Fruit fly (Drosophila melanogaster): Measurements from ENCODE around the gene Sk2.

Gene Sk2

dm6 chr3L:3081146-3081872 is 34.4 kb downstream of the Sk2 start:
- TF ChIP-seq insv (optimal IDR thresholded peaks at IDR 0.05): no peak
- TF ChIP-seq h (optimal IDR thresholded peaks at IDR 0.05): no peak
- no peak for TF ChIP-seq psq (optimal IDR thresholded peaks at IDR 0.05)
- TF ChIP-seq ttk (optimal IDR thresholded peaks at IDR 0.05): no peak
- no peak for TF ChIP-seq Myc (optimal IDR thresholded peaks at IDR 0.05)
- no peak for TF ChIP-seq Sin3A (optimal IDR thresholded peaks at IDR 0.05)

- no peak for TF ChIP-seq h (optimal IDR thresholded peaks at IDR 0.05)
- TF ChIP-seq Myc (optimal IDR thresholded peaks at IDR 0.05): no peak
- TF ChIP-seq Sin3A (optimal IDR thresholded peaks at IDR 0.05): no peak
- TF ChIP-seq psq (optimal IDR thresholded peaks at IDR 0.05): no peak
- no peak for TF ChIP-seq ttk (optimal IDR thresholded peaks at IDR 0.05)
- no peak for TF ChIP-seq insv (optimal IDR thresholded peaks at IDR 0.05)
Observed at dm6 chr3L:3081966-3082516, 35.2 kb downstream of the Sk2 start.

DNA sequence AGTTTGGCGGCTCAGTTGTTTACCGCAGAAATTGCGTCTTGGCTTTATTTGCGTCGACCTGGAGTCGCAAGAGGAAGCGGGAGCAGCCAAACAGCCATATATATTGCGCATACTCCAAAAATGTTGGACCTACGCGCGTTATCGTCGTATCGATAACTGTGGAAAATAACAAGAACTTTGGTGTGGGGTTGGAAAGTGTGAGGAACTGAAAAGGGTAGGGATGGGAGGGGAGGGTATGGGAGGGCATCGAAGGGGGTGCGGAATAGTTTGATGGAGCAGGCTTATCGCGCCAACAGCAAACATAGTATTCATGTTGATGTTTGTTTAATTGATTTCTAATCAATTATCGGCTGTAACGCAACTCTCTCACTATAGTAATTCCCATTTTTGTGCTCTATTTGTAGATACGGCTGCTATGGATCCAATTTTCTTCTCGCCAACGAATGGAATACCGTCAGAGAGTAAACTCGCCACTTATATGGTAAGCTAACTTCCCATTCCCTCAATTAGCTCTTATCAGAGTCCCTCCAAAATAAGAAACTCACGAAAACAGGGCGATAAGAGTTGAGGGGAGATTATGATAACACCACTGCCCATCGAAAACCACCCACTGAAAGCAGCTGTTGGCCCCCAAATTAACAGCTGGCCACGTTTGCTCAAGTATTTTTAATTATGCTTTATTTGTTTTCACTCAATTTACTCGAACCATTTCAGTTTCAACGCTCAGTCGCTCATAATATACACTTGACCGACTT is 36.6 kb downstream of the Sk2 start:
- TF ChIP-seq Myc (optimal IDR thresholded peaks at IDR 0.05) (no peak), psq (optimal IDR thresholded peaks at IDR 0.05) (no peak), insv (optimal IDR thresholded peaks at IDR 0.05) (no peak), h (optimal IDR thresholded peaks at IDR 0.05) (no peak), Sin3A (optimal IDR thresholded peaks at IDR 0.05) (no peak), ttk (optimal IDR thresholded peaks at IDR 0.05) (no peak)

DNA sequence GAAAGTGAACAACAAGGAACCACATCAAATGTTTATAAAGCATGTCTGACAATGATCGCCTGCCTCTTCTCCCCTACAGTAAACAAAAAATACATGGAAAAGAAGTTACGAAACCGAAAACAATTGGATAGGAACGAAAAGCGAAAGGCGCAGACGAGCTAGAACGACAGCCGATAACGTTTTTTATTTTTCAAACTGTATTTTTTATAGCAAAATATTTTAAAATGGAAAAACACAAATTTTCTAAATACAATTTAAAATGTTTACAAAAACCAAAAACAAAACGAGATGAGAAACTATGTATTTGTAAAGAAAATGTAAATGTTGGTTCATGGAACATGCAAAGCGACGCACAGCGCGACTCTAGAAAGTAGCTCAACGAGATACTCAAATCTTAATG is 42.1 kb downstream of the Sk2 start:
- TF ChIP-seq insv (optimal IDR thresholded peaks at IDR 0.05) (no peak), Myc (optimal IDR thresholded peaks at IDR 0.05) (no peak), h (optimal IDR thresholded peaks at IDR 0.05) (no peak), ttk (optimal IDR thresholded peaks at IDR 0.05) (no peak), psq (optimal IDR thresholded peaks at IDR 0.05) (no peak), Sin3A (optimal IDR thresholded peaks at IDR 0.05) (no peak)

DNA sequence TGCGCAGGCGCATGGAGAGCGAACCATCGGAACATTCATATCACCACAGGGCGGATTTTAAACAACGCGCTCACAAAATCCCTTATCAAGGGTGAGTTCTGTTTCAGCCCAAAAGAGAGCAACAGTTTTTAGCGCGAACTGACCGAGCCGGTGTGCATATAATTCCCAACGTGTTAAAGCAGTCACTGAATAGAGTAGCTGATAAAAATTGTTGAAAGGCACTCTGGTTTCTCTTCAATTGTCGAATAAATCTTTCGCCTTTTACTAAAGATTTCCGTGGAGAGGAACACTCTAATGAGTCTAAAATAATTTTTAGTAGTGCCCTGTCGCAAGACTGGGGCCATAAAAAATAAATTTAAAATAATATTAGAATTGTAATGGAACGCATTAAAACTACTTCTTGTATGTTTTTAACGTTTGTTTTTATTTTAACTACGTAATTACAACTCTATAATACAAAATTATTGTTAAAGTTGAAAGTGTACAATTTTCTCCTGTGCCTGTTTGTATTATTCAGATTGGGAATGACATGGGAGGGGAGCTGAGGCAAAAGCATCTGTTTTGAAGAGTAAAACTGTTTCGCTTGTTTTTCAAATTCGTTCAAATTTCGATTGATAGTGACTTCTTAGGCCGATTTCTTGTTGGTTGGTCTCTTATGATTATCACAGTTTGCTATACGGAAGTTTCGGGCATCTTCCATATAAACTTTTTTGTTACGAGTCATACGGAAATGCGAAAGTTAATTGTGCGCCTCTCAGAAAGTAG is 43.9 kb downstream of the Sk2 start:
- TF ChIP-seq h (optimal IDR thresholded peaks at IDR 0.05) (no peak), insv (optimal IDR thresholded peaks at IDR 0.05) (no peak), Myc (optimal IDR thresholded peaks at IDR 0.05) (no peak), ttk (optimal IDR thresholded peaks at IDR 0.05) (no peak), psq (optimal IDR thresholded peaks at IDR 0.05) (no peak), Sin3A (optimal IDR thresholded peaks at IDR 0.05) (no peak)

DNA sequence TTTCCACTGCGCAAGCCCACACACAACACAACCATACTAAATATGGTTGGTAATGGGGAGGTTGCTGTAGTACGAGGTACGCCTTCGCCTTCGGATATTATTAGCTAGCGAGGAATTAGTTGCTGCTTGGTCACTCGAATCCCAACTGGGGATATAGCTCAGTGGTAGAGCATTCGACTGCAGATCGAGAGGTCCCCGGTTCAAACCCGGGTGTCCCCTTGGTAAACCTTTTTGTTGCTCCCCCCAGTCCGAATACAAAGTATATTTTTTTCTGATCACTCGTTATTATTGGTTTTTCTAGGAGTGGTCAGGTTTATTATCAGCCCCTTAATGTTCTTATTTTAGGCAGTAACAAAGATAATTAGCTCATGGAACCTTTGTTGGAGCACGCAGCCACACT is 48.7 kb downstream of the Sk2 start:
- TF ChIP-seq h (optimal IDR thresholded peaks at IDR 0.05): no peak
- no peak for TF ChIP-seq Sin3A (optimal IDR thresholded peaks at IDR 0.05)

- TF ChIP-seq insv (optimal IDR thresholded peaks at IDR 0.05) (no peak), Sin3A (optimal IDR thresholded peaks at IDR 0.05) (no peak), Myc (optimal IDR thresholded peaks at IDR 0.05) (no peak), ttk (optimal IDR thresholded peaks at IDR 0.05) (no peak), h (optimal IDR thresholded peaks at IDR 0.05) (no peak), psq (optimal IDR thresholded peaks at IDR 0.05) (no peak)
Observed at dm6 chr3L:3096073-3096725, 49.3 kb downstream of the Sk2 start.

- TF ChIP-seq insv (optimal IDR thresholded peaks at IDR 0.05) (no peak), h (optimal IDR thresholded peaks at IDR 0.05) (no peak), Sin3A (optimal IDR thresholded peaks at IDR 0.05) (no peak), Myc (optimal IDR thresholded peaks at IDR 0.05) (no peak), psq (optimal IDR thresholded peaks at IDR 0.05) (no peak), ttk (optimal IDR thresholded peaks at IDR 0.05) (no peak)
Observed at dm6 chr3L:3096726-3097597, 50.1 kb downstream of the Sk2 start.

DNA sequence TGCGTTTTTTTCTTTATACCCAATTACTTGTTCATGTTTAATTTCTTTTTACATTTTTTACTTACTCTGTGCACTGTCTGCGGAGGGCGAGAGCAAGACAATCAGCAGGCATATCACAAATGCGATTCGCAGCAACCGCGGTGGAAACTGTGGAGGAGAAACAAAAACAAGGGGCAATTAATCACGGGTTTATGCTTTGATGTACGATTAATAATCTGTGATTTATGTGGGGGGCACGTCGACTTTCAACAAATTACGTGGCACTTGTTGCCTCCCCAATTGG is 50.7 kb downstream of the Sk2 start:
- TF ChIP-seq h (optimal IDR thresholded peaks at IDR 0.05) (no peak), Myc (optimal IDR thresholded peaks at IDR 0.05) (no peak), Sin3A (optimal IDR thresholded peaks at IDR 0.05) (no peak), ttk (optimal IDR thresholded peaks at IDR 0.05) (no peak), psq (optimal IDR thresholded peaks at IDR 0.05) (no peak), insv (optimal IDR thresholded peaks at IDR 0.05) (no peak)

dm6 chr3L:3098778-3099429 is 52.0 kb downstream of the Sk2 start:
- TF ChIP-seq Sin3A (optimal IDR thresholded peaks at IDR 0.05) (no peak), psq (optimal IDR thresholded peaks at IDR 0.05) (no peak), ttk (optimal IDR thresholded peaks at IDR 0.05) (no peak), insv (optimal IDR thresholded peaks at IDR 0.05) (no peak), h (optimal IDR thresholded peaks at IDR 0.05) (no peak), Myc (optimal IDR thresholded peaks at IDR 0.05) (no peak)

Measured in Kc167 (cell line).